Worm (Caenorhabditis elegans): ENCODE results near the gene edg-1.

DNA sequence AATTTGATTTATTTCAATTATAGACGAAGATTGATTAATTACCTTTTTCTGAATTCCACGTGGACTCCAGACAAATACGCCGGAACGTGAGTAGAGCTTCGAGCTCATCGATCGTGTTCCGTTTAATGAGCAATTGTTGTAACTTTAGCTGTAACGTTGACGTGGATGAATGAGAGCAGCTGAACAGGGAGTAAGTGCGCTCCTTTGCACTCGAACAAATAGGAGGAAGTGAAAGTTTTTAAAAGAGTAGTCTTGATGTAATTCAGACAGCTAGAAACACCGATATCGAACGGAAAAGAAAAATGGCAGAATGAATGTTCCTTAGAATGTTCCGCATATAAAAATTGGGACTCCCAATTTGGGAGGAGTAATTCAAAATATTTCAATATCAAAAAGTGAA is 51.0 kb downstream of the edg-1 start, which contains the start of gene sec-31:
- TF ChIP-seq nhr-10 (tag; optimal IDR thresholded peaks at IDR 0.05) (no peak), blmp-1 (tag; optimal IDR thresholded peaks at IDR 0.05; ENCODE audit: insufficient read depth) (peak; percentile 75), mdl-1 (tag; optimal IDR thresholded peaks at IDR 0.05) (no peak), nhr-77 (tag; optimal IDR thresholded peaks at IDR 0.05) (no peak), lin-39 (tag; optimal IDR thresholded peaks at IDR 0.05) (no peak), R02D3.7 (tag; optimal IDR thresholded peaks at IDR 0.05) (no peak), ceh-82 (tag; optimal IDR thresholded peaks at IDR 0.05) (no peak), elt-3 (tag; optimal IDR thresholded peaks at IDR 0.05) (no peak), unc-62 (GFP tag; optimal IDR thresholded peaks at IDR 0.05) (no peak), skn-1 (tag; optimal IDR thresholded peaks at IDR 0.05) (no peak), ceh-16 (tag; optimal IDR thresholded peaks at IDR 0.05) (no peak), snpc-4 (tag; optimal IDR thresholded peaks at IDR 0.05) (no peak)

Data from whole organism, L2 larva.